Worm (Caenorhabditis elegans) whole organism, L4 larva: ENCODE measurements around the gene D2089.8.

Experiments
- F10B5.3 ChIP-seq: sonication (generic microtip); optimal IDR thresholded peaks from 2 replicates; lab custom pipeline; 2016; ENCODE audit warnings: mild to moderate bottlenecking, missing genetic modification characterization, missing compliant biosample characterization
- F26F4.8 ChIP-seq: fragments of 200-800 bp; sonication (Bioruptor generic); conservative IDR thresholded peaks from 2 replicates; pipeline ENCODE4 v1.3.6; 2022; ENCODE audit warnings: missing genetic modification characterization, missing compliant biosample characterization
- F49E8.2 ChIP-seq: sonication (generic microtip); optimal IDR thresholded peaks from 2 replicates; lab custom pipeline; 2016; ENCODE audit warnings: missing compliant biosample characterization, mild to moderate bottlenecking, missing genetic modification characterization, borderline replicate concordance
- R02D3.7 ChIP-seq: fragments of 150-350 bp; sonication (generic microtip); optimal IDR thresholded peaks from 3 replicates; lab custom pipeline; 2014; ENCODE audit warnings: missing biosample characterization, missing genetic modification characterization
- Y5F2A.4 ChIP-seq: fragments of 200-800 bp; sonication (Bioruptor generic); optimal IDR thresholded peaks from 2 replicates; lab custom pipeline; 2018; ENCODE audit warnings: mild to moderate bottlenecking, missing genetic modification characterization, missing compliant biosample characterization
- ZK337.2 ChIP-seq: fragments of 200-800 bp; sonication (Bioruptor generic); IDR thresholded peaks from 2 replicates; pipeline ENCODE4 v1.3.6; 2022; ENCODE audit warnings: missing genetic modification reagents, missing genetic modification characterization, missing compliant biosample characterization
- ZK546.5 ChIP-seq, 2 experiments: sonication (generic microtip); optimal IDR thresholded peaks; 2 replicates each; lab custom pipeline; 2017; ENCODE audit warnings: missing biosample characterization in 2 of 2, missing genetic modification characterization in 2 of 2
- aha-1 ChIP-seq: fragments of 150-350 bp; peaks from one replicate; lab custom pipeline; 2014; ENCODE audit warnings: missing biosample characterization, missing genetic modification characterization
- arid-1 ChIP-seq: fragments of 200-800 bp; sonication (Bioruptor generic); conservative IDR thresholded peaks from 2 replicates; pipeline ENCODE4 v1.3.6; 2022; ENCODE audit warnings: missing genetic modification reagents, missing genetic modification characterization, missing compliant biosample characterization
- ceh-28 ChIP-seq: fragments of 150-350 bp; optimal IDR thresholded peaks from 2 replicates; lab custom pipeline; 2014; ENCODE audit warnings: missing biosample characterization, missing genetic modification reagents, missing genetic modification characterization
- ceh-82 ChIP-seq: sonication (generic microtip); optimal IDR thresholded peaks from 2 replicates; lab custom pipeline; 2017; ENCODE audit warnings: missing biosample characterization, missing genetic modification characterization
- daf-19 ChIP-seq: fragments of 200-800 bp; sonication (Bioruptor generic); conservative IDR thresholded peaks from 2 replicates; pipeline ENCODE4 v1.3.6; 2022; ENCODE audit warnings: missing genetic modification characterization, missing compliant biosample characterization
- daf-8 ChIP-seq: fragments of 200-800 bp; sonication (Bioruptor generic); IDR thresholded peaks from 2 replicates; pipeline ENCODE4 v1.3.6; 2022; ENCODE audit warnings: missing genetic modification characterization, missing compliant biosample characterization
- dmd-6 ChIP-seq: fragments of 200-800 bp; sonication (Bioruptor generic); IDR thresholded peaks from 2 replicates; pipeline ENCODE4 v1.3.6; 2022; ENCODE audit warnings: missing genetic modification reagents, missing genetic modification characterization, missing compliant biosample characterization
- dmd-8 ChIP-seq: fragments of 200-800 bp; sonication (Bioruptor generic); IDR thresholded peaks from 2 replicates; pipeline ENCODE4 v1.3.6; 2022; ENCODE audit warnings: missing genetic modification characterization, missing compliant biosample characterization
- dve-1 ChIP-seq: sonication (generic microtip); optimal IDR thresholded peaks from 2 replicates; lab custom pipeline; 2017; ENCODE audit warnings: antibody characterized with exemption, mild to moderate bottlenecking, missing genetic modification characterization, missing compliant biosample characterization; ENCODE audit not compliant: insufficient read depth
- egl-43 ChIP-seq: fragments of 200-800 bp; sonication (Bioruptor generic); IDR thresholded peaks from 2 replicates; pipeline ENCODE4 v1.3.6; 2022; ENCODE audit warnings: missing genetic modification reagents, missing genetic modification characterization, missing compliant biosample characterization
- fkh-10 ChIP-seq: fragments of 150-350 bp; optimal IDR thresholded peaks from 2 replicates; lab custom pipeline; 2014; ENCODE audit warnings: missing biosample characterization, missing genetic modification reagents, missing genetic modification characterization
- lin-38 ChIP-seq: fragments of 200-800 bp; sonication (Bioruptor generic); IDR thresholded peaks from 2 replicates; pipeline ENCODE4 v1.3.6; 2022; ENCODE audit warnings: missing genetic modification reagents, missing genetic modification characterization, missing compliant biosample characterization
- lsy-2 ChIP-seq, 2 experiments: fragments of 150-350 bp in 1 of 2; sonication (generic microtip) in 1 of 2; optimal IDR thresholded peaks; 2 replicates each; lab custom pipeline; 2014 to 2017; ENCODE audit warnings: missing biosample characterization in 2 of 2, missing genetic modification characterization in 2 of 2
- madf-5 ChIP-seq, 2 experiments: fragments of 200-800 bp; sonication (Bioruptor generic); IDR thresholded peaks; 2 replicates each; pipeline ENCODE4 v1.3.6; 2022; ENCODE audit warnings: missing compliant biosample characterization in 2 of 2, missing genetic modification characterization in 2 of 2
- madf-9 ChIP-seq: fragments of 200-800 bp; sonication (Bioruptor generic); conservative IDR thresholded peaks from 2 replicates; pipeline ENCODE4 v1.3.6; 2022; ENCODE audit warnings: missing genetic modification reagents, missing genetic modification characterization, missing compliant biosample characterization
- mxl-2 ChIP-seq: fragments of 200-800 bp; sonication (Bioruptor generic); conservative IDR thresholded peaks from 2 replicates; pipeline ENCODE4 v1.3.6; 2022; ENCODE audit warnings: missing genetic modification reagents, missing genetic modification characterization, missing compliant biosample characterization
- mxl-3 ChIP-seq: fragments of 200-800 bp; sonication (Bioruptor generic); optimal IDR thresholded peaks from 2 replicates; lab custom pipeline; 2018; ENCODE audit warnings: mild to moderate bottlenecking, missing genetic modification characterization, missing compliant biosample characterization
- nhr-111 ChIP-seq: fragments of 200-800 bp; sonication (Bioruptor generic); optimal IDR thresholded peaks from 2 replicates; lab custom pipeline; 2018; ENCODE audit warnings: mild to moderate bottlenecking, missing genetic modification characterization, missing compliant biosample characterization
- nhr-28 ChIP-seq: fragments of 150-350 bp; optimal IDR thresholded peaks from 2 replicates; lab custom pipeline; 2014; ENCODE audit warnings: missing biosample characterization, missing genetic modification characterization
- nhr-48 ChIP-seq: sonication (generic microtip); optimal IDR thresholded peaks from 2 replicates; lab custom pipeline; 2016; ENCODE audit warnings: mild to moderate bottlenecking, missing genetic modification characterization, missing compliant biosample characterization
- pqm-1 ChIP-seq: sonication (generic microtip); optimal IDR thresholded peaks from 2 replicates; lab custom pipeline; 2017; ENCODE audit warnings: missing biosample characterization, missing genetic modification characterization
- saeg-2 ChIP-seq: fragments of 200-800 bp; sonication (Bioruptor generic); IDR thresholded peaks from 2 replicates; pipeline ENCODE4 v1.3.6; 2022; ENCODE audit warnings: missing genetic modification reagents, missing genetic modification characterization, missing compliant biosample characterization
- sdz-12 ChIP-seq: fragments of 200-800 bp; sonication (Bioruptor generic); optimal IDR thresholded peaks from 2 replicates; lab custom pipeline; 2018; ENCODE audit warnings: mild to moderate bottlenecking, missing genetic modification characterization, missing compliant biosample characterization
- set-16 ChIP-seq: fragments of 200-800 bp; sonication (Bioruptor generic); IDR thresholded peaks from 2 replicates; pipeline ENCODE4 v1.3.6; 2022; ENCODE audit warnings: missing genetic modification reagents, missing genetic modification characterization, missing compliant biosample characterization
- snpc-4 ChIP-seq: fragments of 150-350 bp; optimal IDR thresholded peaks from 2 replicates; lab custom pipeline; 2014; ENCODE audit warnings: missing biosample characterization, missing genetic modification characterization
- spr-3 ChIP-seq: fragments of 200-800 bp; sonication (Bioruptor generic); optimal IDR thresholded peaks from 2 replicates; lab custom pipeline; 2018; ENCODE audit warnings: mild to moderate bottlenecking, missing genetic modification characterization, missing compliant biosample characterization
- tra-1 ChIP-seq: fragments of 200-800 bp; sonication (Bioruptor generic); IDR thresholded peaks from 2 replicates; pipeline ENCODE4 v1.3.6; 2022; ENCODE audit warnings: missing genetic modification reagents, missing genetic modification characterization, missing compliant biosample characterization
- unc-39 ChIP-seq: sonication (generic microtip); optimal IDR thresholded peaks from 2 replicates; lab custom pipeline; 2017; ENCODE audit warnings: missing biosample characterization, missing genetic modification characterization
- unc-62 ChIP-seq, 3 experiments: fragments of 150-350 bp in 1 of 3; sonication (generic microtip); optimal IDR thresholded peaks in 2 of 3; peaks in 1 of 3; 1 replicate in 1 of 3; 2 replicates in 2 of 3; lab custom pipeline; 2014 to 2017; ENCODE audit warnings: missing biosample characterization in 3 of 3, missing genetic modification characterization in 3 of 3, missing genetic modification reagents in 3 of 3, missing genotype in 1 of 3
- zfp-3 ChIP-seq: fragments of 200-800 bp; sonication (Bioruptor generic); conservative IDR thresholded peaks from 2 replicates; pipeline ENCODE4 v1.3.6; 2022; ENCODE audit warnings: missing genetic modification reagents, missing genetic modification characterization, missing compliant biosample characterization
- zip-11 ChIP-seq: fragments of 200-800 bp; sonication (Bioruptor generic); IDR thresholded peaks from 2 replicates; pipeline ENCODE4 v1.3.6; 2022; ENCODE audit warnings: missing genetic modification characterization, missing compliant biosample characterization

The D2089.8 gene

ce11 chrII:10662698-10663097, at the start of gene D2089.8:
D2089.8 (minus strand) TSS chrII:10662781.
- TF ChIP-seq daf-19 (no peak), lin-38 (GFP tag; lab: Robert Waterston, UW) (peak; percentile 88)
- TF ChIP-seq, all 104 proteins: peak for 1

ce11 chrII:10708660-10709059, 46.1 kb upstream of the D2089.8 start, which contains the start of gene bli-1:
bli-1 (plus strand) TSS chrII:10708960.
- TF ChIP-seq unc-39 (tag; lab: Kevin White, UChicago) (no peak), unc-62 (GFP tag; optimal IDR thresholded peaks at IDR 0.05 in 1 of 2; lab: Kevin White, UChicago) (peak in 1 of 2 experiments; percentile 23), unc-62 (tag; optimal IDR thresholded peaks at IDR 0.05; lab: Kevin White, UChicago) (no peak), Y5F2A.4 (GFP tag; lab: Kevin White, UChicago) (no peak), ceh-28 (no peak), ZK546.5 (tag; optimal IDR thresholded peaks at IDR 0.05; lab: Kevin White, UChicago) (no peak), egl-43 (GFP tag; lab: Robert Waterston, UW) (no peak), aha-1 (tag; lab: Kevin White, UChicago) (peak; percentile 29)

- no peak for TF ChIP-seq arid-1 (GFP tag; lab: Robert Waterston, UW)
- TF ChIP-seq tra-1 (GFP tag; lab: Robert Waterston, UW) = 0 out of 2 replicates have a peak, but pooled peaks have one; percentile 5
- peak; percentile 5; the same call in 1 of the 2 replicates for TF ChIP-seq madf-9 (GFP tag; lab: Robert Waterston, UW)
- TF ChIP-seq egl-43 (GFP tag; lab: Robert Waterston, UW) = peak; percentile 14; the same call in 1 of the 2 replicates
- peak; percentile 99 for TF ChIP-seq set-16
- 0 out of 2 replicates have a peak, but pooled peaks have one; percentile 30 for TF ChIP-seq daf-8
- TF ChIP-seq spr-3 = peak; percentile 31
- TF ChIP-seq nhr-111 (GFP tag; lab: Kevin White, UChicago) = no peak
- 0 out of 4 replicates have a peak, but pooled peaks of 1 of the 2 experiments have one; percentile 73 for TF ChIP-seq madf-5 (GFP tag; IDR thresholded peaks at IDR 0.05; lab: Robert Waterston, UW)
Measured at ce11 chrII:10707439-10708096, 45.0 kb upstream of the D2089.8 start.

ce11 chrII:10706901-10707300, 44.3 kb upstream of the D2089.8 start, which contains the start of gene col-80:
col-80 (plus strand) TSS chrII:10707201.
- TF ChIP-seq arid-1 (GFP tag; lab: Robert Waterston, UW) (no peak), madf-5 (GFP tag; IDR thresholded peaks at IDR 0.05; lab: Robert Waterston, UW) (0 out of 4 replicates have a peak, but pooled peaks of 1 of the 2 experiments have one; percentile 49), zfp-3 (GFP tag; lab: Robert Waterston, UW) (no peak), dmd-6 (GFP tag; lab: Robert Waterston, UW) (0 out of 2 replicates have a peak, but pooled peaks have one; percentile 17), unc-62 (GFP tag; optimal IDR thresholded peaks at IDR 0.05 in 1 of 2; lab: Kevin White, UChicago) (peak in 1 of 2 experiments; percentile 41), unc-62 (tag; optimal IDR thresholded peaks at IDR 0.05; lab: Kevin White, UChicago) (no peak), snpc-4 (tag; lab: Kevin White, UChicago) (no peak), mxl-2 (GFP tag; lab: Robert Waterston, UW) (no peak)

- TF ChIP-seq F26F4.8 (GFP tag; lab: Robert Waterston, UW) (no peak), nhr-48 (tag; lab: Kevin White, UChicago) (no peak), nhr-28 (tag; lab: Kevin White, UChicago) (no peak), ZK337.2 (no peak), unc-62 (GFP tag; optimal IDR thresholded peaks at IDR 0.05 in 1 of 2; lab: Kevin White, UChicago) (peak in 1 of 2 experiments; percentile 88), unc-62 (tag; optimal IDR thresholded peaks at IDR 0.05; lab: Kevin White, UChicago) (no peak), saeg-2 (GFP tag; lab: Robert Waterston, UW) (no peak), zip-11 (GFP tag; lab: Robert Waterston, UW) (no peak), daf-19 (no peak), dve-1 (peak; percentile 19), unc-39 (tag; lab: Kevin White, UChicago) (no peak), sdz-12 (no peak), ceh-82 (tag; lab: Kevin White, UChicago) (no peak), F49E8.2 (tag; lab: Kevin White, UChicago) (no peak), F10B5.3 (tag; lab: Kevin White, UChicago) (no peak), dmd-8 (no peak), zfp-3 (GFP tag; lab: Robert Waterston, UW) (no peak), fkh-10 (GFP tag; lab: Kevin White, UChicago) (peak; percentile 70), pqm-1 (no peak), mxl-3 (GFP tag; lab: Kevin White, UChicago) (no peak), aha-1 (tag; lab: Kevin White, UChicago) (peak; percentile 73), lsy-2 (tag; optimal IDR thresholded peaks at IDR 0.05; lab: Kevin White, UChicago) (no peak), spr-3 (no peak), R02D3.7 (tag; lab: Kevin White, UChicago) (no peak), lin-38 (GFP tag; lab: Robert Waterston, UW) (no peak)
- TF ChIP-seq, all 104 proteins: peak for 4
Measured at ce11 chrII:10706038-10706437, 43.5 kb upstream of the D2089.8 start.
